Fruit fly (Drosophila melanogaster): ENCODE results near the gene CG17202.

CG17202 gene

DNA sequence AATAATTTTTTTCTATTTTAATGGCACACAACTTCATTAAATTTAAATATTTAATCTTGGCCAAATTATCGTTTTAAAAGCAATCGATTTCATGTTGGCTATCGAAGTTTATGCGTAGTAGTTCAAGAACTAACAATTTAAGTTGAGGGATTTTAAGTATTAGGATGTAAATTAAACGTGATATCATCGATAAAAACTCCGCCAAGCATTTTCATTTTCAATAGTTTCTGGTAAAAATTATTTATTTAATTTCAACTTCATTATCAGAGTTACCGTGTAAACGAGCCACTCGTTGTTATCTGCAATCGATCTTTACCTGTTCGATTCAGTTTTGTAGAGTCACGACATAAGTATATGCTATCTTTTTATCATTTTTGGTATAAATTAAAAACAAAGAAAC lies 19.6 kb upstream of the CG17202 start (continued):
- TF ChIP-seq vri (GFP tag; optimal IDR thresholded peaks at IDR 0.05), result peak; percentile 95
- TF ChIP-seq CG11762 (GFP tag; optimal IDR thresholded peaks at IDR 0.05; ENCODE audit: insufficient read depth), result peak; percentile 99
- TF ChIP-seq CG15336 (GFP tag; IDR thresholded peaks at IDR 0.05), result peak; percentile 95
- peak; percentile 98 for TF ChIP-seq CG3032 (tag; optimal IDR thresholded peaks at IDR 0.05)
- TF ChIP-seq Sox102F (GFP tag; optimal IDR thresholded peaks at IDR 0.05), result peak; percentile 98
- TF ChIP-seq pdm3 (GFP tag; optimal IDR thresholded peaks at IDR 0.05), result peak; percentile 93
- TF ChIP-seq achi (GFP tag; optimal IDR thresholded peaks at IDR 0.05), result peak; percentile 94
- TF ChIP-seq OdsH (GFP tag; optimal IDR thresholded peaks at IDR 0.05), result peak; percentile 95
- TF ChIP-seq CG1621 (tag; optimal IDR thresholded peaks at IDR 0.05), result peak; percentile 94
- peak; percentile 99 for TF ChIP-seq Eip78C (GFP tag)
- TF ChIP-seq fd85E (GFP tag; optimal IDR thresholded peaks at IDR 0.05), result peak; percentile 97
- peak; percentile 92 for TF ChIP-seq Ets21C (GFP tag; optimal IDR thresholded peaks at IDR 0.05)
- TF ChIP-seq CG10669 (GFP tag; optimal IDR thresholded peaks at IDR 0.05), result peak; percentile 96
- TF ChIP-seq Met (GFP tag; optimal IDR thresholded peaks at IDR 0.05), result peak; percentile 97
- no peak for TF ChIP-seq Hr38 (GFP tag; optimal IDR thresholded peaks at IDR 0.05)
- TF ChIP-seq Eip75B (GFP tag; optimal IDR thresholded peaks at IDR 0.05), result peak; percentile 95
- peak; percentile 96 for TF ChIP-seq Eip93F (GFP tag; optimal IDR thresholded peaks at IDR 0.05)
- TF ChIP-seq esn (GFP tag; optimal IDR thresholded peaks at IDR 0.05), result peak; percentile 98
- peak; percentile 100 for TF ChIP-seq CG6163 (GFP tag; IDR thresholded peaks at IDR 0.05)
- TF ChIP-seq Sox15 (GFP tag; optimal IDR thresholded peaks at IDR 0.05), result peak; percentile 90
- TF ChIP-seq CG32006 (GFP tag; optimal IDR thresholded peaks at IDR 0.05), result peak; percentile 92
- peak; percentile 100 for TF ChIP-seq CG3919 (GFP tag; optimal IDR thresholded peaks at IDR 0.05)
- peak; percentile 97 for TF ChIP-seq CG34406 (GFP tag; optimal IDR thresholded peaks at IDR 0.05)
- peak; percentile 98 for TF ChIP-seq spab (GFP tag; optimal IDR thresholded peaks at IDR 0.05)
- peak; percentile 98 for TF ChIP-seq Ets96B (tag; optimal IDR thresholded peaks at IDR 0.05)
- peak; percentile 88 for TF ChIP-seq CG4318 (GFP tag; optimal IDR thresholded peaks at IDR 0.05)
- TF ChIP-seq fkh (GFP tag; optimal IDR thresholded peaks at IDR 0.05), result peak; percentile 73
- peak; percentile 94 for TF ChIP-seq Hr39 (GFP tag; optimal IDR thresholded peaks at IDR 0.05)
- TF ChIP-seq dac (GFP tag; optimal IDR thresholded peaks at IDR 0.05), result peak; percentile 86
- peak; percentile 93 for TF ChIP-seq Hr4 (GFP tag; optimal IDR thresholded peaks at IDR 0.05)
- TF ChIP-seq svp (GFP tag), result peak; percentile 99
- peak; percentile 96 for TF ChIP-seq CG11902 (GFP tag; optimal IDR thresholded peaks at IDR 0.05)
- peak; percentile 92 for TF ChIP-seq CG16779 (tag; optimal IDR thresholded peaks at IDR 0.05)
- TF ChIP-seq CG6792 (GFP tag; optimal IDR thresholded peaks at IDR 0.05), result peak; percentile 96
- peak; percentile 100 for TF ChIP-seq topi (GFP tag; optimal IDR thresholded peaks at IDR 0.05)
- TF ChIP-seq CG10631 (GFP tag; optimal IDR thresholded peaks at IDR 0.05), result peak; percentile 91
- peak; percentile 94 for TF ChIP-seq net (GFP tag; optimal IDR thresholded peaks at IDR 0.05)

dm6 chr3R:12405134-12405533 lies 17.4 kb upstream of the CG17202 start:
- TF ChIP-seq vri (GFP tag; optimal IDR thresholded peaks at IDR 0.05) (peak; percentile 18), Eip93F (GFP tag; optimal IDR thresholded peaks at IDR 0.05) (peak; percentile 26), topi (GFP tag; optimal IDR thresholded peaks at IDR 0.05) (no peak), CG7368 (GFP tag; optimal IDR thresholded peaks at IDR 0.05) (no peak)

- TF ChIP-seq Lpt (GFP tag; optimal IDR thresholded peaks at IDR 0.05) (no peak), dac (GFP tag; optimal IDR thresholded peaks at IDR 0.05) (no peak), cyc (GFP tag; optimal IDR thresholded peaks at IDR 0.05) (no peak), ss (GFP tag; optimal IDR thresholded peaks at IDR 0.05) (no peak), fkh (GFP tag; optimal IDR thresholded peaks at IDR 0.05) (no peak)
Measured at dm6 chr3R:12405928-12406234, 16.7 kb upstream of the CG17202 start, which contains the start of gene Cyp9f2. Gene Cyp9f2 (minus strand): TSS chr3R:12406028.

Measured in whole organism, prepupa.